Worm (Caenorhabditis elegans): ENCODE results near the gene C10A4.1.

DNA sequence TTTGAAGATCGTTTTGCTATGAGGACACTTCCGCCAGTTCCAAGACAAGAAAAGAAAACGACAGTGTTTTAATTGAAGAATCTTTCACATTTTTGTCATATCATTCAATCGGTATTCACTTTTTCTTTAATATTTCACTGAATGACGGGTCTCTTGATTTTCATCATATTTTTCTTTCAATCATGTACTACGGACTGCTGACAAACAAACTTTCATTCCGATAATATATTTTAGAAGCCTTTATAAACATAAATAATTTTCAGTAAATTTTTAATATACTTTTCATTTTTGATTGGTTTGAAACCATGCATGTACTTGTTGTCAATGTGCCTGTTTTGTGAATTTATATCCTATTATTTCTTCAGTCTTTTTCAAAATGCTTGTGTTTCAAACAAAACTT, 17.1 kb downstream of the C10A4.1 start, which contains the start of gene clc-5:
- no peak for TF ChIP-seq madf-9 (GFP tag; conservative IDR thresholded peaks at IDR 0.05)
- no peak for TF ChIP-seq unc-62 (GFP tag; optimal IDR thresholded peaks at IDR 0.05 in 1 of 2)
- no peak for TF ChIP-seq unc-62 (tag; optimal IDR thresholded peaks at IDR 0.05)
- no peak for TF ChIP-seq aha-1 (tag)
- no peak for TF ChIP-seq ama-1 (optimal IDR thresholded peaks at IDR 0.05)
- TF ChIP-seq nhr-77 (tag; optimal IDR thresholded peaks at IDR 0.05) = no peak
- no peak for TF ChIP-seq jun-1 (tag; optimal IDR thresholded peaks at IDR 0.05)
- TF ChIP-seq F26F4.8 (GFP tag; conservative IDR thresholded peaks at IDR 0.05) = no peak
- no peak for TF ChIP-seq saeg-2 (GFP tag; IDR thresholded peaks at IDR 0.05)
- no peak for TF ChIP-seq unc-130 (GFP tag; optimal IDR thresholded peaks at IDR 0.05)
- TF ChIP-seq dve-1 (tag; optimal IDR thresholded peaks at IDR 0.05; ENCODE audit: insufficient read depth) = no peak
- no peak for TF ChIP-seq mes-2 (tag; optimal IDR thresholded peaks at IDR 0.05; ENCODE audit: poor library complexity, severe bottlenecking)
- no peak for TF ChIP-seq fos-1 (tag; optimal IDR thresholded peaks at IDR 0.05)
- TF ChIP-seq duxl-1 (tag; optimal IDR thresholded peaks at IDR 0.05; ENCODE audit: poor library complexity) = no peak
